Worm (Caenorhabditis elegans) whole organism, young adult: ENCODE results near the gene trpl-5.

ENCODE experiments used
- F57C9.4 ChIP-seq: sonication (generic microtip); optimal IDR thresholded peaks from 2 replicates; lab custom pipeline; 2017; ENCODE audit warnings: mild to moderate bottlenecking, missing genetic modification characterization, missing compliant biosample characterization
- attf-5 ChIP-seq: fragments of 200-800 bp; sonication (Bioruptor generic); optimal IDR thresholded peaks from 2 replicates; lab custom pipeline; 2018; ENCODE audit warnings: mild to moderate bottlenecking, missing genetic modification characterization, missing compliant biosample characterization
- nfya-1 ChIP-seq: sonication (generic microtip); optimal IDR thresholded peaks from 2 replicates; lab custom pipeline; 2017; ENCODE audit warnings: antibody characterized with exemption, missing compliant biosample characterization, missing genetic modification characterization, borderline replicate concordance; ENCODE audit not compliant: insufficient read depth

DNA sequence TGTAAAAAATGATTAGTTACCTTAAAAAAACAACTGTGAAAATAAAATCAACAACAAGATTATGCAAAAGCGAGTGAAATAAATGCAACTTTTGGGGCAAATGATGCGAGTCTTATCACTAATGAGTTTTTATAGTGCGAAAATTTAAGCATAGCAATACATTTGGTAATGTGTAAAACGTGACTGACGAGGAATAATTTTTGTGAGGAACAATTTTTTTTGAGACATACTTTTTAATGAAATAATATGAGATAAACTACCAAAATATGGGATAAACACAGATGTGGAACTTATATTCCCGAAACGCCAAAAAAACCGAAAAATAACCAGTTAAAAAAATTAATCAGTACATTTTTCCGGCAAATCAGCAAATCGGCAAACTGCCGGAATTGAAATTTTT is 10.0 kb downstream of the trpl-5 start, which contains the start of gene F07E5.9:
- TF ChIP-seq nfya-1 (tag; lab: Kevin White, UChicago) (no peak), F57C9.4 (tag; lab: Kevin White, UChicago) (no peak), attf-5 (GFP tag; lab: Kevin White, UChicago) (no peak)
